Worm (Caenorhabditis elegans): Measurements from ENCODE around the gene sre-8.

Gene sre-8

ce11 chrV:14243904-14244303 lies 13.0 kb upstream of the sre-8 start, which contains the start of gene sre-7:
TSS of gene sre-7 (plus strand) at chrV:14244204.
- TF ChIP-seq ceh-16 (tag; optimal IDR thresholded peaks at IDR 0.05) = no peak
- no peak for TF ChIP-seq fkh-10 (GFP tag; optimal IDR thresholded peaks at IDR 0.05)
- TF ChIP-seq elt-3 (tag; optimal IDR thresholded peaks at IDR 0.05) = no peak
- no peak for TF ChIP-seq nhr-23 (tag; optimal IDR thresholded peaks at IDR 0.05)
- TF ChIP-seq egl-27 (tag; optimal IDR thresholded peaks at IDR 0.05) = no peak
- TF ChIP-seq pqm-1 (tag; optimal IDR thresholded peaks at IDR 0.05) = no peak
- TF ChIP-seq R02D3.7 (tag; optimal IDR thresholded peaks at IDR 0.05) = no peak
- TF ChIP-seq snpc-4 (tag; optimal IDR thresholded peaks at IDR 0.05) = no peak
- no peak for TF ChIP-seq nhr-11 (tag; optimal IDR thresholded peaks at IDR 0.05)
- no peak for TF ChIP-seq egl-5 (tag; optimal IDR thresholded peaks at IDR 0.05)
- no peak for TF ChIP-seq nhr-25 (tag; optimal IDR thresholded peaks at IDR 0.05)
- TF ChIP-seq nhr-237 (tag; optimal IDR thresholded peaks at IDR 0.05) = no peak
- TF ChIP-seq unc-62 (GFP tag; optimal IDR thresholded peaks at IDR 0.05) = no peak
- TF ChIP-seq mdl-1 (tag; optimal IDR thresholded peaks at IDR 0.05) = no peak

- TF ChIP-seq lin-39 (tag; optimal IDR thresholded peaks at IDR 0.05) (no peak), ceh-28 (tag; optimal IDR thresholded peaks at IDR 0.05) (no peak), ceh-16 (tag; optimal IDR thresholded peaks at IDR 0.05) (no peak), elt-2 (tag; optimal IDR thresholded peaks at IDR 0.05) (no peak), zag-1 (tag; optimal IDR thresholded peaks at IDR 0.05) (no peak), aly-2 (tag; optimal IDR thresholded peaks at IDR 0.05) (no peak), pqm-1 (tag; optimal IDR thresholded peaks at IDR 0.05) (no peak), egl-5 (tag; optimal IDR thresholded peaks at IDR 0.05) (no peak), elt-3 (tag; optimal IDR thresholded peaks at IDR 0.05) (no peak), mml-1 (tag; optimal IDR thresholded peaks at IDR 0.05) (no peak), tbx-2 (tag; optimal IDR thresholded peaks at IDR 0.05) (no peak), snpc-4 (tag; optimal IDR thresholded peaks at IDR 0.05) (no peak), unc-39 (tag; optimal IDR thresholded peaks at IDR 0.05) (no peak), egl-27 (tag; optimal IDR thresholded peaks at IDR 0.05) (no peak), elt-1 (tag; optimal IDR thresholded peaks at IDR 0.05) (no peak), lsy-12 (tag; optimal IDR thresholded peaks at IDR 0.05) (no peak), lin-15B (tag; optimal IDR thresholded peaks at IDR 0.05) (no peak)
Measured at ce11 chrV:14246761-14247160, 10.2 kb upstream of the sre-8 start, which contains the start of gene K02E11.3. TSS of gene K02E11.3 (minus strand) at chrV:14246861.

ce11 chrV:14248025-14248424 lies 8.9 kb upstream of the sre-8 start, which contains the start of gene K02E11.4:
TSS of gene K02E11.4 (minus strand) at chrV:14248125.
- TF ChIP-seq ceh-82 (tag; optimal IDR thresholded peaks at IDR 0.05) (no peak), ztf-4 (tag; optimal IDR thresholded peaks at IDR 0.05) (no peak), mdl-1 (tag; optimal IDR thresholded peaks at IDR 0.05) (no peak), sea-2 (GFP tag; optimal IDR thresholded peaks at IDR 0.05) (no peak), ZK546.5 (tag; optimal IDR thresholded peaks at IDR 0.05) (no peak), zag-1 (tag; optimal IDR thresholded peaks at IDR 0.05) (no peak), aly-2 (tag; optimal IDR thresholded peaks at IDR 0.05) (no peak), mml-1 (tag; optimal IDR thresholded peaks at IDR 0.05) (no peak), lin-15B (tag; optimal IDR thresholded peaks at IDR 0.05) (no peak), nhr-67 (tag; optimal IDR thresholded peaks at IDR 0.05) (no peak), nhr-23 (tag; optimal IDR thresholded peaks at IDR 0.05) (no peak), nhr-12 (tag; optimal IDR thresholded peaks at IDR 0.05) (no peak), ztf-11 (tag; optimal IDR thresholded peaks at IDR 0.05) (no peak)

ce11 chrV:14248654-14249053 lies 8.3 kb upstream of the sre-8 start, which contains the start of gene K02E11.6:
TSS of gene K02E11.6 (plus strand) at chrV:14248802.
- TF ChIP-seq unc-39 (tag; optimal IDR thresholded peaks at IDR 0.05) (no peak), fos-1 (tag; optimal IDR thresholded peaks at IDR 0.05) (no peak), mml-1 (tag; optimal IDR thresholded peaks at IDR 0.05) (no peak), elt-3 (tag; optimal IDR thresholded peaks at IDR 0.05) (no peak), nhr-67 (tag; optimal IDR thresholded peaks at IDR 0.05) (no peak), tbx-2 (tag; optimal IDR thresholded peaks at IDR 0.05) (no peak), lin-39 (tag; optimal IDR thresholded peaks at IDR 0.05) (no peak), ztf-11 (tag; optimal IDR thresholded peaks at IDR 0.05) (no peak)

- TF ChIP-seq skn-1 (tag; optimal IDR thresholded peaks at IDR 0.05) = no peak
- TF ChIP-seq tbx-2 (tag; optimal IDR thresholded peaks at IDR 0.05) = no peak
- no peak for TF ChIP-seq zag-1 (tag; optimal IDR thresholded peaks at IDR 0.05)
- TF ChIP-seq nhr-25 (tag; optimal IDR thresholded peaks at IDR 0.05) = no peak
- TF ChIP-seq nhr-67 (tag; optimal IDR thresholded peaks at IDR 0.05) = no peak
- TF ChIP-seq jun-1 (tag; optimal IDR thresholded peaks at IDR 0.05) = no peak
- no peak for TF ChIP-seq ama-1 (optimal IDR thresholded peaks at IDR 0.05)
- no peak for TF ChIP-seq ztf-11 (tag; optimal IDR thresholded peaks at IDR 0.05)
- no peak for TF ChIP-seq lin-15B (tag; optimal IDR thresholded peaks at IDR 0.05)
- TF ChIP-seq egl-27 (tag; optimal IDR thresholded peaks at IDR 0.05) = no peak
- TF ChIP-seq eor-1 (tag; optimal IDR thresholded peaks at IDR 0.05) = no peak
- no peak for TF ChIP-seq fkh-10 (GFP tag; optimal IDR thresholded peaks at IDR 0.05)
- TF ChIP-seq fkh-2 (tag; optimal IDR thresholded peaks at IDR 0.05) = no peak
- no peak for TF ChIP-seq aly-2 (tag; optimal IDR thresholded peaks at IDR 0.05)
- no peak for TF ChIP-seq nhr-28 (tag; optimal IDR thresholded peaks at IDR 0.05)
- no peak for TF ChIP-seq lsy-12 (tag; optimal IDR thresholded peaks at IDR 0.05)
Measured at ce11 chrV:14252025-14252424, 4.9 kb upstream of the sre-8 start, which contains the start of gene K02E11.5. TSS of gene K02E11.5 (plus strand) at chrV:14252325.

Data from whole organism, L3 larva.